Fruit fly (Drosophila melanogaster) whole organism, embryonic: ENCODE measurements around the gene Exo70.

ENCODE experiments used
- Asciz ChIP-seq: fragments of 200-800 bp; sonication (Bioruptor generic); optimal IDR thresholded peaks from 2 replicates; lab custom pipeline; 2017; ENCODE audit warnings: missing biosample characterization, mild to moderate bottlenecking, missing genetic modification characterization, missing genetic modification reagents
- Awh ChIP-seq: fragments of 200-800 bp; sonication (Bioruptor generic); IDR thresholded peaks from 2 replicates; pipeline ENCODE4, ENCODE4 v1.3.6; 2022; ENCODE audit warnings: missing biosample characterization, missing genetic modification characterization
- B-H2 ChIP-seq: fragments of 200-800 bp; sonication (Bioruptor generic); optimal IDR thresholded peaks from 2 replicates; lab custom pipeline; 2018; ENCODE audit warnings: missing biosample characterization, mild to moderate bottlenecking, missing genetic modification characterization
- CG10147 ChIP-seq: fragments of 200-800 bp; sonication (Bioruptor generic); optimal IDR thresholded peaks from 2 replicates; lab custom pipeline; 2019; ENCODE audit warnings: missing biosample characterization, mild to moderate bottlenecking, missing genetic modification characterization, moderate library complexity
- CG10366 ChIP-seq: fragments of 200-800 bp; sonication (Bioruptor generic); IDR thresholded peaks from 2 replicates; pipeline ENCODE4 v1.3.6; 2022; ENCODE audit warnings: missing biosample characterization, missing genetic modification characterization
- CG10431 ChIP-seq: fragments of 200-800 bp; sonication (Bioruptor generic); optimal IDR thresholded peaks from 3 replicates; lab custom pipeline; 2018; ENCODE audit warnings: missing biosample characterization, mild to moderate bottlenecking, missing genetic modification characterization
- CG10543 ChIP-seq: fragments of 200-800 bp; sonication (Bioruptor generic); optimal IDR thresholded peaks from 3 replicates; lab custom pipeline; 2017; ENCODE audit warnings: missing biosample characterization, mild to moderate bottlenecking, missing genetic modification characterization, moderate library complexity
- CG13296 ChIP-seq: fragments of 200-800 bp; sonication (Bioruptor generic); optimal IDR thresholded peaks from 3 replicates; lab custom pipeline; 2018; ENCODE audit warnings: missing biosample characterization, mild to moderate bottlenecking, missing genetic modification characterization
- CG14710 ChIP-seq: fragments of 200-800 bp; sonication (Bioruptor generic); optimal IDR thresholded peaks from 3 replicates; lab custom pipeline; 2019; ENCODE audit warnings: missing biosample characterization, mild to moderate bottlenecking, missing genetic modification characterization, moderate library complexity
- CG15011 ChIP-seq: fragments of 200-800 bp; sonication (Bioruptor generic); optimal IDR thresholded peaks from 3 replicates; lab custom pipeline; 2018; ENCODE audit warnings: missing biosample characterization, mild to moderate bottlenecking, missing genetic modification characterization
- CG15073 ChIP-seq: fragments of 200-800 bp; sonication (Bioruptor generic); optimal IDR thresholded peaks from 2 replicates; lab custom pipeline; 2016; ENCODE audit warnings: missing biosample characterization, missing genetic modification characterization
- CG15601 ChIP-seq: fragments of 200-800 bp; sonication (Bioruptor generic); optimal IDR thresholded peaks from 3 replicates; lab custom pipeline; 2019; ENCODE audit warnings: missing biosample characterization, mild to moderate bottlenecking, missing genetic modification characterization, moderate library complexity
- CG17361 ChIP-seq: fragments of 200-800 bp; sonication (Bioruptor generic); IDR thresholded peaks from 3 replicates; pipeline ENCODE4 v1.3.6; 2022; ENCODE audit warnings: missing biosample characterization, missing genetic modification characterization
- CG17568 ChIP-seq: fragments of 200-800 bp; sonication (Bioruptor generic); optimal IDR thresholded peaks from 2 replicates; lab custom pipeline; 2018; ENCODE audit warnings: missing biosample characterization, mild to moderate bottlenecking, missing genetic modification characterization, moderate library complexity
- CG17612 ChIP-seq: fragments of 200-800 bp; sonication (Bioruptor generic); IDR thresholded peaks from 2 replicates; pipeline ENCODE4 v1.3.6; 2022; ENCODE audit warnings: missing biosample characterization, missing genetic modification characterization
- CG5245 ChIP-seq: fragments of 200-800 bp; sonication (Bioruptor generic); optimal IDR thresholded peaks from 3 replicates; lab custom pipeline; 2016; ENCODE audit warnings: missing biosample characterization, missing genetic modification characterization
- CG7963 ChIP-seq: fragments of 200-800 bp; sonication (Bioruptor generic); IDR thresholded peaks from 3 replicates; pipeline ENCODE4 v1.3.6; 2022; ENCODE audit warnings: missing biosample characterization, missing genetic modification characterization; ENCODE audit not compliant: partially characterized antibody
- CG9437 ChIP-seq: fragments of 200-800 bp; sonication (Bioruptor generic); optimal IDR thresholded peaks from 2 replicates; lab custom pipeline; 2018; ENCODE audit warnings: missing biosample characterization, mild to moderate bottlenecking, missing genetic modification characterization
- Dip3 ChIP-seq: fragments of 200-800 bp; sonication (Bioruptor generic); optimal IDR thresholded peaks from 3 replicates; lab custom pipeline; 2016; ENCODE audit warnings: missing biosample characterization, missing genetic modification characterization
- Dref ChIP-seq: fragments of 200-800 bp; sonication (Bioruptor generic); IDR thresholded peaks from 2 replicates; pipeline ENCODE4 v1.3.6; 2022; ENCODE audit warnings: missing biosample characterization, missing genetic modification characterization
- Ets65A ChIP-seq: fragments of 200-800 bp; sonication (Bioruptor generic); peaks from one replicate; lab custom pipeline; 2016; ENCODE audit warnings: missing biosample characterization, missing genetic modification characterization
- Hr39 ChIP-seq: fragments of >200 bp; optimal IDR thresholded peaks from 2 replicates; lab custom pipeline; 2017
- Lhr ChIP-seq: fragments of 200-800 bp; sonication (Bioruptor generic); optimal IDR thresholded peaks from 3 replicates; lab custom pipeline; 2017; ENCODE audit warnings: mild to moderate bottlenecking, missing biosample characterization, missing genetic modification reagents, missing genetic modification characterization
- MESR4 ChIP-seq: fragments of 200-800 bp; sonication (Bioruptor generic); optimal IDR thresholded peaks from 2 replicates; lab custom pipeline; 2018; ENCODE audit warnings: missing biosample characterization, mild to moderate bottlenecking, missing genetic modification characterization, moderate library complexity
- Max ChIP-seq: fragments of 200-800 bp; sonication (Bioruptor generic); optimal IDR thresholded peaks from 2 replicates; lab custom pipeline; 2016; ENCODE audit warnings: missing biosample characterization, mild to moderate bottlenecking, missing genetic modification characterization
- NFAT ChIP-seq: fragments of 200-800 bp; sonication (Bioruptor generic); IDR thresholded peaks from 2 replicates; pipeline ENCODE4 v1.3.6; 2022; ENCODE audit warnings: missing biosample characterization, missing genetic modification characterization
- Oli ChIP-seq: fragments of 200-800 bp; sonication (Bioruptor generic); optimal IDR thresholded peaks from 2 replicates; lab custom pipeline; 2018; ENCODE audit warnings: missing biosample characterization, mild to moderate bottlenecking, missing genetic modification characterization, moderate library complexity
- Optix ChIP-seq: fragments of 200-800 bp; sonication (Bioruptor generic); IDR thresholded peaks from 3 replicates; pipeline ENCODE4 v1.3.6; 2022; ENCODE audit warnings: missing biosample characterization, missing genetic modification characterization
- PHDP ChIP-seq: fragments of 200-800 bp; sonication (Bioruptor generic); optimal IDR thresholded peaks from 3 replicates; lab custom pipeline; 2018; ENCODE audit warnings: missing biosample characterization, mild to moderate bottlenecking, missing genetic modification characterization, moderate library complexity
- Pdp1 ChIP-seq, 2 experiments: fragments of 200-800 bp; sonication (Bioruptor generic); optimal IDR thresholded peaks; 3 replicates each; lab custom pipeline; 2016; ENCODE audit warnings: missing biosample characterization in 2 of 2, missing genetic modification characterization in 2 of 2, mild to moderate bottlenecking in 1 of 2, moderate library complexity in 1 of 2
- Six4 ChIP-seq: fragments of 200-800 bp; sonication (Bioruptor generic); optimal IDR thresholded peaks from 2 replicates; lab custom pipeline; 2016; ENCODE audit warnings: missing biosample characterization, missing genetic modification characterization
- al ChIP-seq: fragments of 200-800 bp; sonication (Bioruptor generic); IDR thresholded peaks from 2 replicates; pipeline ENCODE4 v1.3.6; 2022; ENCODE audit warnings: missing biosample characterization, missing genetic modification characterization
- bbx ChIP-seq: fragments of 200-800 bp; sonication (Bioruptor generic); IDR thresholded peaks from 2 replicates; pipeline ENCODE4 v1.3.6; 2022; ENCODE audit warnings: missing biosample characterization, missing genetic modification characterization; ENCODE audit not compliant: partially characterized antibody
- bowl ChIP-seq: fragments of 200-800 bp; sonication (Bioruptor generic); IDR thresholded peaks from 2 replicates; pipeline ENCODE4 v1.3.6; 2022; ENCODE audit warnings: missing biosample characterization, missing genetic modification characterization
- chn ChIP-seq: fragments of 200-800 bp; sonication (Bioruptor generic); optimal IDR thresholded peaks from 2 replicates; lab custom pipeline; 2016; ENCODE audit warnings: missing biosample characterization, missing genetic modification characterization
- croc ChIP-seq: fragments of 200-800 bp; sonication (Bioruptor generic); conservative IDR thresholded peaks from 3 replicates; pipeline ENCODE4 v1.3.6; 2022; ENCODE audit warnings: missing biosample characterization, missing genetic modification characterization
- cwo ChIP-seq: fragments of 200-800 bp; sonication (Bioruptor generic); optimal IDR thresholded peaks from 3 replicates; lab custom pipeline; 2017; ENCODE audit warnings: missing biosample characterization, missing genetic modification characterization, mild to moderate bottlenecking, moderate library complexity, missing genetic modification reagents
- danr ChIP-seq: fragments of 200-800 bp; sonication (Bioruptor generic); IDR thresholded peaks from 2 replicates; pipeline ENCODE4 v1.3.6; 2022; ENCODE audit warnings: missing biosample characterization, missing genetic modification characterization
- dati ChIP-seq: fragments of 200-800 bp; sonication (Bioruptor generic); IDR thresholded peaks from 2 replicates; pipeline ENCODE4 v1.3.6; 2022; ENCODE audit warnings: missing biosample characterization, missing genetic modification characterization
- en ChIP-seq: fragments of 200-800 bp; sonication (Bioruptor generic); optimal IDR thresholded peaks from 2 replicates; lab custom pipeline; 2016; ENCODE audit warnings: missing biosample characterization, missing genetic modification characterization
- eve ChIP-seq, 2 experiments: fragments of >200 bp; optimal IDR thresholded peaks; 2 replicates each; lab custom pipeline; 2017; ENCODE audit warnings: missing biosample characterization in 2 of 2, missing genetic modification characterization in 2 of 2
- gcm ChIP-seq: fragments of 200-800 bp; sonication (Bioruptor generic); optimal IDR thresholded peaks from 2 replicates; lab custom pipeline; 2019; ENCODE audit warnings: missing biosample characterization, mild to moderate bottlenecking, missing genetic modification characterization, moderate library complexity
- gfzf ChIP-seq: fragments of 200-800 bp; sonication (Bioruptor generic); optimal IDR thresholded peaks from 2 replicates; lab custom pipeline; 2016; ENCODE audit warnings: missing biosample characterization, mild to moderate bottlenecking, missing genetic modification characterization, moderate library complexity
- kah ChIP-seq: fragments of 200-800 bp; sonication (Bioruptor generic); optimal IDR thresholded peaks from 2 replicates; lab custom pipeline; 2018; ENCODE audit warnings: missing biosample characterization, mild to moderate bottlenecking, missing genetic modification characterization
- maf-S ChIP-seq: fragments of 200-800 bp; sonication (Bioruptor generic); optimal IDR thresholded peaks from 2 replicates; lab custom pipeline; 2016; ENCODE audit warnings: missing biosample characterization, missing genetic modification characterization
- pan ChIP-seq, 4 experiments: fragments of >200 bp in 3 of 4; fragments of 200-800 bp in 1 of 4; sonication (Bioruptor generic) in 1 of 4; optimal IDR thresholded peaks in 3 of 4; IDR thresholded peaks in 1 of 4; 2 replicates each; pipeline versions ENCODE4 v1.3.6 to Lab custom; 2017 to 2022; ENCODE audit warnings: missing biosample characterization in 2 of 4, missing genetic modification characterization in 2 of 4, mixed read lengths in 1 of 4
- peb ChIP-seq: fragments of 200-800 bp; sonication (Bioruptor generic); IDR thresholded peaks from 2 replicates; pipeline ENCODE4 v1.3.6; 2022; ENCODE audit warnings: missing biosample characterization, missing genetic modification characterization
- pho ChIP-seq: fragments of 200-800 bp; sonication (Bioruptor generic); optimal IDR thresholded peaks from 2 replicates; lab custom pipeline; 2016; ENCODE audit warnings: missing biosample characterization, missing genetic modification characterization
- repo ChIP-seq: fragments of 200-800 bp; sonication (Bioruptor generic); optimal IDR thresholded peaks from 2 replicates; lab custom pipeline; 2016; ENCODE audit warnings: missing biosample characterization, missing genetic modification characterization
- sens-2 ChIP-seq: fragments of 200-800 bp; sonication (Bioruptor generic); IDR thresholded peaks from 2 replicates; pipeline ENCODE4 v1.3.6; 2022; ENCODE audit warnings: missing biosample characterization, missing genetic modification characterization
- slou ChIP-seq: fragments of 200-800 bp; sonication (Bioruptor generic); optimal IDR thresholded peaks from 3 replicates; lab custom pipeline; 2016; ENCODE audit warnings: missing biosample characterization, missing genetic modification characterization

Gene Exo70

dm6 chr3L:8424831-8425336 is 13.2 kb downstream of the Exo70 start, which contains the start of gene Cbl (continued):
- TF ChIP-seq CG13296 (GFP tag; lab: Kevin White, UChicago) (peak; percentile 1), sens-2 (GFP tag; lab: Robert Waterston, UW) (no peak), CG17361 (no peak), croc (GFP tag; lab: Robert Waterston, UW) (no peak), slou (GFP tag; lab: Kevin White, UChicago) (no peak), Dip3 (no peak), PHDP (tag; lab: Kevin White, UChicago) (peak; percentile 4), Asciz (GFP tag; lab: Kevin White, UChicago) (no peak), al (no peak), Max (GFP tag; lab: Kevin White, UChicago) (peak; percentile 10), Lhr (peak; percentile 84), CG10543 (GFP tag; lab: Kevin White, UChicago) (no peak), Dref (GFP tag; lab: Robert Waterston, UW) (peak; percentile 50), repo (GFP tag; lab: Kevin White, UChicago) (peak; percentile 26), Six4 (GFP tag; lab: Kevin White, UChicago) (no peak), gfzf (GFP tag; lab: Kevin White, UChicago) (peak; percentile 94), cwo (GFP tag; lab: Kevin White, UChicago) (no peak), Ets65A (peak; percentile 55), Optix (GFP tag; lab: Robert Waterston, UW) (no peak), CG5245 (GFP tag; lab: Kevin White, UChicago) (no peak), danr (GFP tag; lab: Robert Waterston, UW) (no peak), bowl (no peak), CG15073 (GFP tag; lab: Kevin White, UChicago) (no peak), CG7963 (no peak), gcm (no peak), chn (no peak), Hr39 (lab: Kevin White, UChicago) (no peak), eve (GFP tag; optimal IDR thresholded peaks at IDR 0.05; lab: Kevin White, UChicago) (no peak), pho (GFP tag; lab: Kevin White, UChicago) (no peak), CG10431 (GFP tag; lab: Kevin White, UChicago) (no peak), CG9437 (GFP tag; lab: Kevin White, UChicago) (no peak), CG15011 (GFP tag; lab: Kevin White, UChicago) (no peak), bbx (GFP tag; lab: Robert Waterston, UW) (peak; percentile 26), pan (optimal IDR thresholded peaks at IDR 0.05; lab: Kevin White, UChicago) (no peak), pan (GFP tag; optimal IDR thresholded peaks at IDR 0.05 in 1 of 2, IDR thresholded peaks at IDR 0.05 in 1 of 2) (peak in 1 of 2 experiments; percentile 11), CG10366 (GFP tag; lab: Robert Waterston, UW) (no peak), CG17568 (GFP tag; lab: Kevin White, UChicago) (no peak), MESR4 (GFP tag; lab: Kevin White, UChicago) (peak; percentile 99), CG10147 (GFP tag; lab: Kevin White, UChicago) (no peak), NFAT (GFP tag; lab: Robert Waterston, UW) (no peak), CG17612 (GFP tag; lab: Robert Waterston, UW) (no peak), Pdp1 (GFP tag; optimal IDR thresholded peaks at IDR 0.05; lab: Kevin White, UChicago) (peak in 1 of 2 experiments; percentile 62), Oli (tag; lab: Kevin White, UChicago) (no peak), Awh (GFP tag; lab: Robert Waterston, UW) (no peak), B-H2 (GFP tag; lab: Kevin White, UChicago) (no peak), dati (GFP tag; lab: Robert Waterston, UW) (no peak), kah (GFP tag; lab: Kevin White, UChicago) (no peak), peb (GFP tag; lab: Robert Waterston, UW) (no peak), CG14710 (tag; lab: Kevin White, UChicago) (peak; percentile 73), maf-S (GFP tag; lab: Kevin White, UChicago) (no peak), en (GFP tag; lab: Kevin White, UChicago) (no peak), CG15601 (tag; lab: Kevin White, UChicago) (peak; percentile 53)
